Fruit fly (Drosophila melanogaster) whole organism: ENCODE measurements around the gene side.

ENCODE experiments used
- CG8478 ChIP-seq: fragments of >200 bp; optimal IDR thresholded peaks from 2 replicates; lab custom pipeline; 2018; ENCODE audit warnings: inconsistent platforms
- Dll ChIP-seq: fragments of >200 bp; optimal IDR thresholded peaks from 2 replicates; lab custom pipeline; 2017
- EcR ChIP-seq, 2 experiments: fragments of >200 bp; optimal IDR thresholded peaks; 2 replicates each; lab custom pipeline; 2017; ENCODE audit warnings: missing biosample characterization in 2 of 2, missing genetic modification characterization in 2 of 2, missing genetic modification reagents in 2 of 2
- pan ChIP-seq: fragments of >200 bp; optimal IDR thresholded peaks from 2 replicates; lab custom pipeline; 2017
- psq ChIP-seq: fragments of >200 bp; optimal IDR thresholded peaks from 2 replicates; lab custom pipeline; 2017
- usp ChIP-seq: fragments of >200 bp; optimal IDR thresholded peaks from 2 replicates; lab custom pipeline; 2017; ENCODE audit warnings: missing biosample characterization, missing genetic modification characterization, mixed read lengths

- no peak for TF ChIP-seq psq (lab: Kevin White, UChicago)
- TF ChIP-seq usp (GFP tag; lab: Kevin White, UChicago): no peak
- no peak for TF ChIP-seq pan (lab: Kevin White, UChicago)
- no peak for TF ChIP-seq EcR (GFP tag; optimal IDR thresholded peaks at IDR 0.05; lab: Kevin White, UChicago)
- TF ChIP-seq Dll: no peak
- TF ChIP-seq CG8478 (lab: Kevin White, UChicago): no peak
Measured at dm6 chr3R:27421810-27422209, 15.5 kb downstream of the side start.
